Fruit fly (Drosophila melanogaster) S2 (cell line): ENCODE results near the gene CG14118.

Experiments used
- CG8478 ChIP-seq: fragments of >200 bp; optimal IDR thresholded peaks from 2 replicates; lab custom pipeline; 2018
- CTCF ChIP-seq, 2 experiments: fragments of >200 bp; optimal IDR thresholded peaks; 2 replicates each; lab custom pipeline; 2018

Gene CG14118

DNA sequence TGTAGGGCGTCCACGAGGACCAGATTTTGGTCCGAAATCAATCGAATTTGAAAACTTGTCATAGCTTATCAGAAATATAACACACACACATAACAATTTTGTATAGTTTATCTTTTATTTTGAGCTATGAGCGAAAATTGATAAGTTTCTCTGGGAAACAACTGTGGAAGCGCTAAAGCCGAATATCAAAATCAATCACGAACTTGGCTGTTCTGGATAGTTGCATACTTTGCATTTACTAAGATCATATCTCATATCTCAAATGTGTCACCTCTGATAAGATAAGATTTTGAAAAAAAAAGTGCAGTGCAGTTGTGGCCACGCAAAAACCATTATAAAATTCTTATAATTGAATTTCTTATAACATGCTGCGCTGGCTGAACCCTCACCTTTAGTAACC lies 11.2 kb downstream of the CG14118 start, which contains the start of gene CG32117:
Gene CG32117 (minus strand): TSS at position 101 of the 400 bp plus-strand sequence.
- TF ChIP-seq CTCF (optimal IDR thresholded peaks at IDR 0.05; lab: Kevin White, UChicago) (no peak), CG8478 (lab: Kevin White, UChicago) (no peak)

dm6 chr3L:12913609-12914266 lies 21.3 kb downstream of the CG14118 start, which contains the start of gene CG32115:
CG32115 (minus strand) TSS chr3L:12913646.
- TF ChIP-seq CG8478 (lab: Kevin White, UChicago) = no peak
- TF ChIP-seq CTCF (optimal IDR thresholded peaks at IDR 0.05; lab: Kevin White, UChicago) = no peak

dm6 chr3L:12915431-12915830 lies 23.0 kb downstream of the CG14118 start:
- TF ChIP-seq CG8478 (lab: Kevin White, UChicago) = no peak
